Fruit fly (Drosophila melanogaster) whole organism, pupa: ENCODE data around the gene Acp98AB.

ENCODE experiments used
- CG10348 ChIP-seq: fragments of 200-800 bp; sonication (Bioruptor generic); IDR thresholded peaks from 2 replicates; pipeline ENCODE4 v1.3.6; 2022; ENCODE audit warnings: missing biosample characterization, missing genetic modification characterization
- CG12605 ChIP-seq: fragments of 200-800 bp; sonication (Bioruptor generic); IDR thresholded peaks from 2 replicates; pipeline ENCODE4 v1.3.6; 2022; ENCODE audit warnings: missing biosample characterization, missing genetic modification characterization
- CG13204 ChIP-seq: fragments of 200-800 bp; sonication (Bioruptor generic); optimal IDR thresholded peaks from 2 replicates; lab custom pipeline; 2018; ENCODE audit warnings: missing biosample characterization, mild to moderate bottlenecking, missing genetic modification characterization, moderate library complexity
- CG14655 ChIP-seq: fragments of 200-800 bp; sonication (Bioruptor generic); optimal IDR thresholded peaks from 3 replicates; lab custom pipeline; 2017; ENCODE audit warnings: mild to moderate bottlenecking, missing biosample characterization, missing genetic modification reagents, missing genetic modification characterization
- CG15710 ChIP-seq: fragments of 200-800 bp; sonication (Bioruptor generic); optimal IDR thresholded peaks from 2 replicates; lab custom pipeline; 2018; ENCODE audit warnings: missing biosample characterization, mild to moderate bottlenecking, missing genetic modification characterization, moderate library complexity
- CG17806 ChIP-seq: fragments of 200-800 bp; sonication (Bioruptor generic); optimal IDR thresholded peaks from 2 replicates; lab custom pipeline; 2018; ENCODE audit warnings: missing biosample characterization, mild to moderate bottlenecking, missing genetic modification characterization, moderate library complexity
- CG32121 ChIP-seq: fragments of 200-800 bp; sonication (Bioruptor generic); IDR thresholded peaks from 2 replicates; pipeline ENCODE4 v1.3.6; 2022; ENCODE audit warnings: missing biosample characterization, missing genetic modification characterization
- CG34367 ChIP-seq: fragments of 200-800 bp; sonication (Bioruptor generic); optimal IDR thresholded peaks from 2 replicates; lab custom pipeline; 2018; ENCODE audit warnings: missing biosample characterization, mild to moderate bottlenecking, missing genetic modification characterization
- CG4496 ChIP-seq: fragments of 200-800 bp; sonication (Bioruptor generic); IDR thresholded peaks from 3 replicates; pipeline ENCODE4 v1.3.6; 2022; ENCODE audit warnings: missing biosample characterization, missing genetic modification characterization
- CG8159 ChIP-seq: fragments of 200-800 bp; sonication (Bioruptor generic); optimal IDR thresholded peaks from 3 replicates; lab custom pipeline; 2018; ENCODE audit warnings: missing biosample characterization, mild to moderate bottlenecking, missing genetic modification characterization, moderate library complexity
- CG8301 ChIP-seq: fragments of 200-800 bp; sonication (Bioruptor generic); optimal IDR thresholded peaks from 2 replicates; lab custom pipeline; 2018; ENCODE audit warnings: missing biosample characterization, mild to moderate bottlenecking, missing genetic modification characterization
- CG9948 ChIP-seq: fragments of 200-800 bp; sonication (Bioruptor generic); optimal IDR thresholded peaks from 2 replicates; lab custom pipeline; 2018; ENCODE audit warnings: missing biosample characterization, mild to moderate bottlenecking, missing genetic modification characterization, moderate library complexity
- D1 ChIP-seq: fragments of 200-800 bp; sonication (Bioruptor generic); optimal IDR thresholded peaks from 2 replicates; lab custom pipeline; 2018; ENCODE audit warnings: missing biosample characterization, mild to moderate bottlenecking, missing genetic modification characterization, moderate library complexity
- EcR ChIP-seq: fragments of 200-800 bp; sonication (Bioruptor generic); optimal IDR thresholded peaks from 3 replicates; lab custom pipeline; 2019; ENCODE audit warnings: missing biosample characterization, missing genetic modification characterization, mild to moderate bottlenecking, moderate library complexity, missing genetic modification reagents
- Ets98B ChIP-seq: fragments of 200-800 bp; sonication (Bioruptor generic); IDR thresholded peaks from 2 replicates; pipeline ENCODE4 v1.3.6; 2022; ENCODE audit warnings: missing biosample characterization, missing genetic modification characterization
- Pif1A ChIP-seq: fragments of 200-800 bp; sonication (Bioruptor generic); optimal IDR thresholded peaks from 3 replicates; lab custom pipeline; 2016; ENCODE audit warnings: missing biosample characterization, missing genetic modification characterization
- Pif1B ChIP-seq: fragments of 200-800 bp; sonication (Bioruptor generic); optimal IDR thresholded peaks from 3 replicates; lab custom pipeline; 2016; ENCODE audit warnings: missing biosample characterization, missing genetic modification characterization
- Snoo ChIP-seq: fragments of 200-800 bp; sonication (Bioruptor generic); optimal IDR thresholded peaks from 3 replicates; lab custom pipeline; 2017; ENCODE audit warnings: missing biosample characterization, mild to moderate bottlenecking, missing genetic modification characterization, inconsistent platforms
- fd96Ca ChIP-seq: fragments of 200-800 bp; sonication (Bioruptor generic); IDR thresholded peaks from 3 replicates; pipeline ENCODE4 v1.3.6; 2022; ENCODE audit warnings: missing biosample characterization, missing genetic modification characterization
- gl ChIP-seq: fragments of 200-800 bp; sonication (Bioruptor generic); optimal IDR thresholded peaks from 2 replicates; lab custom pipeline; 2018; ENCODE audit warnings: missing biosample characterization, mild to moderate bottlenecking, missing genetic modification characterization
- rn ChIP-seq: fragments of 200-800 bp; sonication (Bioruptor generic); IDR thresholded peaks from 2 replicates; pipeline ENCODE4 v1.3.6; 2022; ENCODE audit warnings: missing biosample characterization, missing genetic modification characterization

Acp98AB gene

dm6 chr3R:27679019-27679418, 15.7 kb upstream of the Acp98AB start, which contains the start of gene CG12883:
Gene CG12883, plus strand, starts transcription at chr3R:27679291.
- TF ChIP-seq Snoo (tag; lab: Kevin White, UChicago) (no peak), CG32121 (GFP tag; lab: Robert Waterston, UW) (no peak), Pif1A (GFP tag; lab: Kevin White, UChicago) (no peak)
- TF ChIP-seq, all 21 proteins: peak for 0

dm6 chr3R:27679667-27680066, 15.0 kb upstream of the Acp98AB start:
- TF ChIP-seq CG4496: no peak
- no peak for TF ChIP-seq CG8159 (tag; lab: Kevin White, UChicago)
- no peak for TF ChIP-seq Snoo (tag; lab: Kevin White, UChicago)
- TF ChIP-seq gl: no peak
- no peak for TF ChIP-seq fd96Ca (GFP tag; lab: Robert Waterston, UW)
- no peak for TF ChIP-seq EcR (GFP tag; lab: Kevin White, UChicago)
- no peak for TF ChIP-seq CG12605 (GFP tag; lab: Robert Waterston, UW)
- no peak for TF ChIP-seq CG17806 (tag; lab: Kevin White, UChicago)
- TF ChIP-seq CG9948 (tag; lab: Kevin White, UChicago): no peak
- no peak for TF ChIP-seq D1
- no peak for TF ChIP-seq CG15710 (tag; lab: Kevin White, UChicago)
- no peak for TF ChIP-seq CG10348
- no peak for TF ChIP-seq Pif1A (GFP tag; lab: Kevin White, UChicago)
- no peak for TF ChIP-seq CG8301 (tag; lab: Kevin White, UChicago)
- TF ChIP-seq, all 21 proteins: peak for 0

- TF ChIP-seq Pif1A (GFP tag; lab: Kevin White, UChicago) (no peak), Snoo (tag; lab: Kevin White, UChicago) (no peak), EcR (GFP tag; lab: Kevin White, UChicago) (no peak), rn (GFP tag; lab: Robert Waterston, UW) (no peak), CG13204 (GFP tag; lab: Kevin White, UChicago) (no peak)
These were observed 12.9 kb upstream of the Acp98AB start, which contains the start of gene Sce for dm6 chr3R:27681799-27682198. Gene Sce, minus strand, starts transcription at chr3R:27682029.

- TF ChIP-seq Ets98B (GFP tag; lab: Robert Waterston, UW): 0 out of 2 replicates have a peak, but pooled peaks have one; percentile 6
- TF ChIP-seq EcR (GFP tag; lab: Kevin White, UChicago): peak; percentile 20
- peak; percentile 77 for TF ChIP-seq CG13204 (GFP tag; lab: Kevin White, UChicago)
- TF ChIP-seq CG12605 (GFP tag; lab: Robert Waterston, UW): no peak
These were observed 9.6 kb upstream of the Acp98AB start for dm6 chr3R:27685074-27685473.

dm6 chr3R:27685539-27686012, 9.1 kb upstream of the Acp98AB start, which contains the start of gene CG12880:
Gene CG12880, plus strand, starts transcription at chr3R:27685962.
- no peak for TF ChIP-seq CG17806 (tag; lab: Kevin White, UChicago)
- peak; percentile 22 for TF ChIP-seq Pif1A (GFP tag; lab: Kevin White, UChicago)
- TF ChIP-seq CG13204 (GFP tag; lab: Kevin White, UChicago): no peak
- TF ChIP-seq CG4496: no peak; the same call in 2 of the 3 replicates
- TF ChIP-seq CG14655 (GFP tag; lab: Kevin White, UChicago): peak; percentile 72
- no peak for TF ChIP-seq Ets98B (GFP tag; lab: Robert Waterston, UW)
- peak; percentile 35 for TF ChIP-seq Pif1B (GFP tag; lab: Kevin White, UChicago)
- peak; percentile 21 for TF ChIP-seq CG9948 (tag; lab: Kevin White, UChicago)
- no peak for TF ChIP-seq CG34367 (tag; lab: Kevin White, UChicago)
- TF ChIP-seq EcR (GFP tag; lab: Kevin White, UChicago): no peak
- peak; percentile 57 for TF ChIP-seq CG8159 (tag; lab: Kevin White, UChicago)
- TF ChIP-seq CG32121 (GFP tag; lab: Robert Waterston, UW): no peak
- no peak for TF ChIP-seq fd96Ca (GFP tag; lab: Robert Waterston, UW)
- peak; percentile 42 for TF ChIP-seq CG15710 (tag; lab: Kevin White, UChicago)
- peak; percentile 40 for TF ChIP-seq CG8301 (tag; lab: Kevin White, UChicago)
- TF ChIP-seq rn (GFP tag; lab: Robert Waterston, UW): no peak
- TF ChIP-seq Snoo (tag; lab: Kevin White, UChicago): no peak
- no peak for TF ChIP-seq CG12605 (GFP tag; lab: Robert Waterston, UW)
- TF ChIP-seq CG10348: no peak

- no peak for TF ChIP-seq Ets98B (GFP tag; lab: Robert Waterston, UW)
- TF ChIP-seq CG9948 (tag; lab: Kevin White, UChicago): no peak
- TF ChIP-seq CG13204 (GFP tag; lab: Kevin White, UChicago): no peak
- TF ChIP-seq CG34367 (tag; lab: Kevin White, UChicago): no peak
These were observed 6.6 kb upstream of the Acp98AB start, which contains the start of gene CG31055 for dm6 chr3R:27688034-27688433. Gene CG31055, minus strand, starts transcription at chr3R:27688134.
